Worm (Caenorhabditis elegans) whole organism, L4/young adult: ENCODE measurements around the gene C42C1.3.

Experiments used
- W03F9.2 ChIP-seq: fragments of 150-350 bp; optimal IDR thresholded peaks from 2 replicates; lab custom pipeline; 2014; ENCODE audit warnings: missing biosample characterization, missing genetic modification characterization
- dao-5 ChIP-seq: sonication (generic microtip); optimal IDR thresholded peaks from 2 replicates; lab custom pipeline; 2016; ENCODE audit warnings: missing genotype, missing genetic modification characterization, moderate library complexity, missing compliant biosample characterization
- him-1 ChIP-seq: sonication (generic microtip); optimal IDR thresholded peaks from 2 replicates; lab custom pipeline; 2016; ENCODE audit warnings: missing genotype, missing genetic modification reagents, missing genetic modification characterization, missing compliant biosample characterization

C42C1.3 gene

ce11 chrIV:12270392-12270791, at the start of gene C42C1.3:
Gene C42C1.3, minus strand, starts transcription at chrIV:12270492.
- TF ChIP-seq dao-5 (tag; lab: Kevin White, UChicago) (no peak), him-1 (tag; lab: Kevin White, UChicago) (no peak), W03F9.2 (no peak)

ce11 chrIV:12311597-12311996, 41.3 kb upstream of the C42C1.3 start, which contains the start of gene oac-58:
Gene oac-58, minus strand, starts transcription at chrIV:12311697.
- TF ChIP-seq W03F9.2 (no peak), dao-5 (tag; lab: Kevin White, UChicago) (no peak), him-1 (tag; lab: Kevin White, UChicago) (no peak)

- no peak for TF ChIP-seq W03F9.2
- no peak for TF ChIP-seq dao-5 (tag; lab: Kevin White, UChicago)
- no peak for TF ChIP-seq him-1 (tag; lab: Kevin White, UChicago)
These were observed 37.4 kb upstream of the C42C1.3 start, which contains the start of gene oac-57 for ce11 chrIV:12307720-12308119. Gene oac-57, minus strand, starts transcription at chrIV:12307820.

- TF ChIP-seq W03F9.2, result no peak
- TF ChIP-seq him-1 (tag; lab: Kevin White, UChicago), result no peak
- no peak for TF ChIP-seq dao-5 (tag; lab: Kevin White, UChicago)
These were observed 35.7 kb upstream of the C42C1.3 start for ce11 chrIV:12305956-12306355.

ce11 chrIV:12304750-12305149, 34.5 kb upstream of the C42C1.3 start:
- TF ChIP-seq W03F9.2, result no peak
- TF ChIP-seq him-1 (tag; lab: Kevin White, UChicago), result no peak
- no peak for TF ChIP-seq dao-5 (tag; lab: Kevin White, UChicago)

ce11 chrIV:12302885-12303284, 32.6 kb upstream of the C42C1.3 start:
- TF ChIP-seq dao-5 (tag; lab: Kevin White, UChicago), result no peak
- no peak for TF ChIP-seq W03F9.2
- no peak for TF ChIP-seq him-1 (tag; lab: Kevin White, UChicago)

- TF ChIP-seq W03F9.2 (no peak), him-1 (tag; lab: Kevin White, UChicago) (no peak), dao-5 (tag; lab: Kevin White, UChicago) (no peak)
These were observed 30.9 kb upstream of the C42C1.3 start, which contains the start of gene oac-59 for ce11 chrIV:12301161-12301560. Gene oac-59, minus strand, starts transcription at chrIV:12301261.

ce11 chrIV:12290744-12291143, 20.5 kb upstream of the C42C1.3 start, which contains the start of gene C42C1.8:
Gene C42C1.8, plus strand, starts transcription at chrIV:12291044.
- TF ChIP-seq him-1 (tag; lab: Kevin White, UChicago) (no peak), dao-5 (tag; lab: Kevin White, UChicago) (no peak), W03F9.2 (no peak)

ce11 chrIV:12289149-12289548, 18.9 kb upstream of the C42C1.3 start, which contains the start of gene C42C1.9:
Gene C42C1.9, plus strand, starts transcription at chrIV:12289449.
- no peak for TF ChIP-seq him-1 (tag; lab: Kevin White, UChicago)
- TF ChIP-seq dao-5 (tag; lab: Kevin White, UChicago), result no peak
- TF ChIP-seq W03F9.2, result no peak

ce11 chrIV:12287628-12288027, 17.3 kb upstream of the C42C1.3 start, which contains the start of gene erl-1:
Gene erl-1, plus strand, starts transcription at chrIV:12287928.
- no peak for TF ChIP-seq dao-5 (tag; lab: Kevin White, UChicago)
- TF ChIP-seq him-1 (tag; lab: Kevin White, UChicago), result no peak
- TF ChIP-seq W03F9.2, result no peak

ce11 chrIV:12282873-12283272, 12.6 kb upstream of the C42C1.3 start, which contains the start of gene hpo-12:
Gene hpo-12, plus strand, starts transcription at chrIV:12283173.
- TF ChIP-seq W03F9.2 (no peak), dao-5 (tag; lab: Kevin White, UChicago) (no peak), him-1 (tag; lab: Kevin White, UChicago) (no peak)

- TF ChIP-seq W03F9.2 (peak; percentile 13), him-1 (tag; lab: Kevin White, UChicago) (no peak)
These were observed 12.0 kb upstream of the C42C1.3 start, which contains the start of the genes C42C1.12 and C42C1.19 for ce11 chrIV:12282157-12282789. Gene C42C1.12, minus strand, starts transcription at chrIV:12282207. Gene C42C1.19, plus strand, starts transcription at chrIV:12282739.

ce11 chrIV:12279340-12279739, 9.0 kb upstream of the C42C1.3 start, which contains the start of gene ltah-1.1:
Gene ltah-1.1, plus strand, starts transcription at chrIV:12279622.
- TF ChIP-seq W03F9.2 (no peak), dao-5 (tag; lab: Kevin White, UChicago) (no peak), him-1 (tag; lab: Kevin White, UChicago) (no peak)

ce11 chrIV:12278507-12278906, 8.2 kb upstream of the C42C1.3 start, which contains the start of the genes tag-335 and vkmt-1:
Gene tag-335, minus strand, starts transcription at chrIV:12278594.
Gene vkmt-1, plus strand, starts transcription at chrIV:12278725.
- TF ChIP-seq W03F9.2, result peak; percentile 40
- TF ChIP-seq him-1 (tag; lab: Kevin White, UChicago), result no peak
